Worm (Caenorhabditis elegans) whole organism, L3 larva: ENCODE results near the gene pho-12.

ENCODE experiments used
- aly-2 ChIP-seq: fragments of 150-350 bp; optimal IDR thresholded peaks from 2 replicates; lab custom pipeline; 2014; ENCODE audit warnings: missing biosample characterization, missing genetic modification characterization
- fkh-10 ChIP-seq: sonication (generic microtip); optimal IDR thresholded peaks from 2 replicates; lab custom pipeline; 2017; ENCODE audit warnings: missing biosample characterization, missing genetic modification reagents, missing genetic modification characterization
- lin-15B ChIP-seq: fragments of 150-350 bp; optimal IDR thresholded peaks from 2 replicates; lab custom pipeline; 2014; ENCODE audit warnings: missing biosample characterization, missing genetic modification characterization
- mdl-1 ChIP-seq: fragments of 150-350 bp; optimal IDR thresholded peaks from 2 replicates; lab custom pipeline; 2014; ENCODE audit warnings: missing biosample characterization, missing genetic modification characterization
- nhr-11 ChIP-seq: fragments of 150-350 bp; optimal IDR thresholded peaks from 2 replicates; lab custom pipeline; 2014; ENCODE audit warnings: missing biosample characterization, missing genetic modification characterization
- nhr-237 ChIP-seq: fragments of 150-350 bp; optimal IDR thresholded peaks from 2 replicates; lab custom pipeline; 2014; ENCODE audit warnings: missing biosample characterization, missing genetic modification characterization
- nhr-28 ChIP-seq: fragments of 150-350 bp; optimal IDR thresholded peaks from 2 replicates; lab custom pipeline; 2014; ENCODE audit warnings: missing biosample characterization, missing genetic modification characterization
- snpc-4 ChIP-seq: fragments of 150-350 bp; optimal IDR thresholded peaks from 2 replicates; lab custom pipeline; 2014; ENCODE audit warnings: missing biosample characterization, missing genetic modification characterization
- ztf-4 ChIP-seq: fragments of 150-350 bp; optimal IDR thresholded peaks from 2 replicates; lab custom pipeline; 2014; ENCODE audit warnings: missing biosample characterization, missing genetic modification characterization

- TF ChIP-seq lin-15B (tag; lab: Kevin White, UChicago): no peak
- no peak for TF ChIP-seq fkh-10 (GFP tag; lab: Kevin White, UChicago)
- no peak for TF ChIP-seq nhr-11 (tag; lab: Kevin White, UChicago)
- TF ChIP-seq ztf-4 (tag; lab: Kevin White, UChicago): no peak
- no peak for TF ChIP-seq aly-2
- TF ChIP-seq snpc-4 (tag; lab: Kevin White, UChicago): no peak
- no peak for TF ChIP-seq nhr-237 (tag; lab: Kevin White, UChicago)
- no peak for TF ChIP-seq mdl-1
- TF ChIP-seq nhr-28 (tag; lab: Kevin White, UChicago): no peak
Measured at ce11 chrII:5036128-5036527, 24.5 kb downstream of the pho-12 start, which contains the start of gene lrr-1.
